Worm (Caenorhabditis elegans) whole organism, L3 larva: Measurements from ENCODE around the gene tasp-1.
A peak's percentile ranks its signal among the peaks of the same experiment; 100 is the strongest.

Experiments
- R02D3.7 ChIP-seq: fragments of 150-350 bp; optimal IDR thresholded peaks from 2 replicates; lab custom pipeline; 2014; ENCODE audit warnings: missing biosample characterization, missing genetic modification characterization
- ZK546.5 ChIP-seq: sonication (generic microtip); optimal IDR thresholded peaks from 2 replicates; lab custom pipeline; 2017; ENCODE audit warnings: missing biosample characterization, missing genetic modification characterization
- aly-2 ChIP-seq: fragments of 150-350 bp; optimal IDR thresholded peaks from 2 replicates; lab custom pipeline; 2014; ENCODE audit warnings: missing biosample characterization, missing genetic modification characterization
- ama-1 ChIP-seq: fragments of 150-350 bp; optimal IDR thresholded peaks from 2 replicates; lab custom pipeline; 2018
- ceh-16 ChIP-seq: sonication (generic microtip); optimal IDR thresholded peaks from 2 replicates; lab custom pipeline; 2017; ENCODE audit warnings: missing biosample characterization, missing genetic modification characterization
- ceh-28 ChIP-seq: fragments of 150-350 bp; optimal IDR thresholded peaks from 2 replicates; lab custom pipeline; 2014; ENCODE audit warnings: missing biosample characterization, missing genetic modification reagents, missing genetic modification characterization
- ceh-82 ChIP-seq: fragments of 150-350 bp; optimal IDR thresholded peaks from 2 replicates; lab custom pipeline; 2014; ENCODE audit warnings: missing biosample characterization, missing genetic modification characterization
- ceh-9 ChIP-seq: sonication (generic microtip); optimal IDR thresholded peaks from 2 replicates; lab custom pipeline; 2018; ENCODE audit warnings: missing biosample characterization, missing genetic modification characterization
- daf-12 ChIP-seq: fragments of 150-350 bp; optimal IDR thresholded peaks from 2 replicates; lab custom pipeline; 2014; ENCODE audit warnings: missing biosample characterization, missing genetic modification reagents, missing genetic modification characterization
- egl-27 ChIP-seq: sonication (generic microtip); optimal IDR thresholded peaks from 4 replicates; lab custom pipeline; 2017; ENCODE audit warnings: missing biosample characterization, missing genetic modification reagents, missing genetic modification characterization
- egl-5 ChIP-seq: fragments of 150-350 bp; optimal IDR thresholded peaks from 2 replicates; lab custom pipeline; 2017; ENCODE audit warnings: missing biosample characterization, missing genetic modification reagents, missing genetic modification characterization, inconsistent platforms
- elt-1 ChIP-seq: fragments of 150-350 bp; optimal IDR thresholded peaks from 2 replicates; lab custom pipeline; 2014; ENCODE audit warnings: missing biosample characterization, missing genetic modification characterization
- elt-2 ChIP-seq: sonication (generic microtip); optimal IDR thresholded peaks from 2 replicates; lab custom pipeline; 2016; ENCODE audit warnings: missing genetic modification reagents, mild to moderate bottlenecking, missing genetic modification characterization, missing compliant biosample characterization
- elt-3 ChIP-seq, 3 experiments: fragments of 150-350 bp in 1 of 3; sonication (generic microtip) in 2 of 3; optimal IDR thresholded peaks; 2 replicates in 2 of 3; 4 replicates in 1 of 3; lab custom pipeline; 2014 to 2017; ENCODE audit warnings: missing biosample characterization in 3 of 3, missing genetic modification characterization in 3 of 3
- eor-1 ChIP-seq, 2 experiments: fragments of 150-350 bp; optimal IDR thresholded peaks; 2 replicates each; lab custom pipeline; 2014 to 2018; ENCODE audit warnings: missing biosample characterization in 2 of 2, missing genetic modification characterization in 2 of 2
- fkh-10 ChIP-seq: sonication (generic microtip); optimal IDR thresholded peaks from 2 replicates; lab custom pipeline; 2017; ENCODE audit warnings: missing biosample characterization, missing genetic modification reagents, missing genetic modification characterization
- fkh-2 ChIP-seq: fragments of 150-350 bp; optimal IDR thresholded peaks from 2 replicates; lab custom pipeline; 2014; ENCODE audit warnings: missing biosample characterization, missing genetic modification reagents, missing genetic modification characterization
- fos-1 ChIP-seq: fragments of 150-350 bp; optimal IDR thresholded peaks from 2 replicates; lab custom pipeline; 2014; ENCODE audit warnings: missing biosample characterization, missing genetic modification characterization
- hmg-11 ChIP-seq: sonication (generic microtip); optimal IDR thresholded peaks from 2 replicates; lab custom pipeline; 2016; ENCODE audit warnings: missing genetic modification characterization, missing compliant biosample characterization
- jun-1 ChIP-seq: fragments of 150-350 bp; optimal IDR thresholded peaks from 2 replicates; lab custom pipeline; 2014; ENCODE audit warnings: missing biosample characterization, missing genetic modification reagents, missing genetic modification characterization
- lin-15B ChIP-seq: fragments of 150-350 bp; optimal IDR thresholded peaks from 2 replicates; lab custom pipeline; 2014; ENCODE audit warnings: missing biosample characterization, missing genetic modification characterization
- lin-39 ChIP-seq: fragments of 150-350 bp; optimal IDR thresholded peaks from 2 replicates; lab custom pipeline; 2018; ENCODE audit warnings: missing biosample characterization, missing genetic modification reagents, missing genetic modification characterization
- lsy-12 ChIP-seq: sonication (generic microtip); optimal IDR thresholded peaks from 2 replicates; lab custom pipeline; 2016; ENCODE audit warnings: mild to moderate bottlenecking, missing genetic modification characterization, missing compliant biosample characterization
- mdl-1 ChIP-seq: fragments of 150-350 bp; optimal IDR thresholded peaks from 2 replicates; lab custom pipeline; 2014; ENCODE audit warnings: missing biosample characterization, missing genetic modification characterization
- mml-1 ChIP-seq: fragments of 150-350 bp; sonication (generic microtip); optimal IDR thresholded peaks from 3 replicates; lab custom pipeline; 2014; ENCODE audit warnings: missing biosample characterization, missing genetic modification characterization
- nfya-1 ChIP-seq: sonication (generic microtip); optimal IDR thresholded peaks from 2 replicates; lab custom pipeline; 2017; ENCODE audit warnings: missing genetic modification characterization, mild to moderate bottlenecking, missing compliant biosample characterization, antibody characterized with exemption, moderate library complexity; ENCODE audit not compliant: insufficient read depth
- nhr-11 ChIP-seq: fragments of 150-350 bp; optimal IDR thresholded peaks from 2 replicates; lab custom pipeline; 2014; ENCODE audit warnings: missing biosample characterization, missing genetic modification characterization
- nhr-12 ChIP-seq: fragments of 150-350 bp; optimal IDR thresholded peaks from 2 replicates; lab custom pipeline; 2014; ENCODE audit warnings: missing biosample characterization, missing genetic modification characterization
- nhr-23 ChIP-seq: fragments of 150-350 bp; optimal IDR thresholded peaks from 2 replicates; lab custom pipeline; 2014; ENCODE audit warnings: missing biosample characterization, missing genetic modification reagents, missing genetic modification characterization
- nhr-25 ChIP-seq: sonication (generic microtip); optimal IDR thresholded peaks from 2 replicates; lab custom pipeline; 2017; ENCODE audit warnings: missing biosample characterization, missing genetic modification characterization
- nhr-28 ChIP-seq: fragments of 150-350 bp; optimal IDR thresholded peaks from 2 replicates; lab custom pipeline; 2014; ENCODE audit warnings: missing biosample characterization, missing genetic modification characterization
- nhr-43 ChIP-seq: sonication (generic microtip); optimal IDR thresholded peaks from 2 replicates; lab custom pipeline; 2016; ENCODE audit warnings: mild to moderate bottlenecking, missing genetic modification characterization, missing compliant biosample characterization; ENCODE audit not compliant: poor library complexity, severe bottlenecking
- nhr-67 ChIP-seq: fragments of 150-350 bp; optimal IDR thresholded peaks from 2 replicates; lab custom pipeline; 2014; ENCODE audit warnings: missing biosample characterization, missing genetic modification characterization
- nhr-76 ChIP-seq: fragments of 150-350 bp; sonication (generic microtip); optimal IDR thresholded peaks from 5 replicates; lab custom pipeline; 2014; ENCODE audit warnings: missing biosample characterization, missing genetic modification characterization
- nhr-77 ChIP-seq: fragments of 150-350 bp; optimal IDR thresholded peaks from 2 replicates; lab custom pipeline; 2014; ENCODE audit warnings: missing biosample characterization, missing genetic modification characterization
- pha-4 ChIP-seq: fragments of 150-350 bp; optimal IDR thresholded peaks from 2 replicates; lab custom pipeline; 2014; ENCODE audit warnings: missing biosample characterization, missing genetic modification reagents, missing genetic modification characterization
- pqm-1 ChIP-seq: fragments of 150-350 bp; optimal IDR thresholded peaks from 2 replicates; lab custom pipeline; 2017; ENCODE audit warnings: missing biosample characterization, missing genetic modification characterization, inconsistent platforms
- sea-2 ChIP-seq: fragments of 150-350 bp; sonication (generic microtip); optimal IDR thresholded peaks from 4 replicates; lab custom pipeline; 2014; ENCODE audit warnings: missing biosample characterization, missing genetic modification reagents, missing genetic modification characterization
- skn-1 ChIP-seq: fragments of 150-350 bp; optimal IDR thresholded peaks from 2 replicates; lab custom pipeline; 2014; ENCODE audit warnings: missing biosample characterization, missing genetic modification characterization
- snpc-4 ChIP-seq: fragments of 150-350 bp; optimal IDR thresholded peaks from 2 replicates; lab custom pipeline; 2014; ENCODE audit warnings: missing biosample characterization, missing genetic modification characterization
- tbx-2 ChIP-seq: sonication (generic microtip); optimal IDR thresholded peaks from 2 replicates; lab custom pipeline; 2016; ENCODE audit warnings: mild to moderate bottlenecking, missing genetic modification characterization, missing compliant biosample characterization
- unc-39 ChIP-seq: sonication (generic microtip); optimal IDR thresholded peaks from 4 replicates; lab custom pipeline; 2017; ENCODE audit warnings: missing biosample characterization, missing genetic modification characterization
- unc-62 ChIP-seq: fragments of 150-350 bp; sonication (generic microtip); optimal IDR thresholded peaks from 4 replicates; lab custom pipeline; 2014; ENCODE audit warnings: missing biosample characterization, missing genetic modification reagents, missing genetic modification characterization
- zag-1 ChIP-seq: fragments of 150-350 bp; optimal IDR thresholded peaks from 2 replicates; lab custom pipeline; 2014; ENCODE audit warnings: missing biosample characterization, missing genetic modification characterization
- ztf-11 ChIP-seq: fragments of 150-350 bp; optimal IDR thresholded peaks from 2 replicates; lab custom pipeline; 2014; ENCODE audit warnings: missing biosample characterization, missing genetic modification characterization
- ztf-4 ChIP-seq: fragments of 150-350 bp; optimal IDR thresholded peaks from 2 replicates; lab custom pipeline; 2014; ENCODE audit warnings: missing biosample characterization, missing genetic modification characterization

Gene tasp-1

DNA sequence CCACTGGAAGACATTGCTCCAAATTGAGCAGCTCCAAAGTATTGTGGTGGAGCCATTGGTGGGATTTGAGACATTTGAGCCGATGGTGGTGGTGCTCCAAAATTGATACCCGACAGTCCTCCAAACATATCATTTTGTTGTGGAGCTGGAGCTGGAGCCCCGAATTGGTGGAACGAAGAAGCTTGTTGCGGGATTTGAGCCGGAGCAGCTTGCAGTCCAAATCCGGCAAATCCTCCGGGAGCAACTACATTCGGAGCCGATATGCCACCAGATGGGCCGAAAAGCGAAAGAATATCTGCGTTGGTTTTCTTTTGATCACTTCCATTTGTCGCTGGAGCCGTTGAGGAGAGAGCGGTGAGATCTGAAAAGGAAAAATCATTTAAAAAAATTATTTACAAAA, 21.0 kb upstream of the tasp-1 start:
- TF ChIP-seq ztf-11 = no peak
- TF ChIP-seq daf-12 (tag; lab: Kevin White, UChicago) = no peak
- no peak for TF ChIP-seq hmg-11 (tag; lab: Kevin White, UChicago)
- no peak for TF ChIP-seq eor-1 (tag; optimal IDR thresholded peaks at IDR 0.05; lab: Kevin White, UChicago)
- TF ChIP-seq nhr-77 (tag; lab: Kevin White, UChicago) = no peak
- TF ChIP-seq, all 47 proteins: peak for 0

DNA sequence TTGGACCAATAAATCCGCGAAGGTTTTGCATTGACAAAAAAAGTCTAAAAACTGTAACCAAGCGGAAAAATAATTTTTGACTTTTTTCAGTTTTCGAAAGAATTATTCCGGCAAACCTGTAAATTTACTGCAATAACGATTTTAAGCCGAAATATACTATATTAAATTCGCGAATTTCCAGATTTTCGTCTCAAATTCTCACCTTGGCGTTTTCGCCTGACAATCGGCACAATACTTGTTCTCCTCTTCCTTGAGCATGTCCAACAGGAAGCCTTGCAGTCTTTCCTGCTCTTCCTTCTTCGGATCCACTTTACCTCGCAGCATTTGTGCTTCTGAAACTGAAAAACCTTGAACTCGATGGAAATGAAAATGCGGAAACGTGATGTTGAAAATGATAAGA, 19.7 kb upstream of the tasp-1 start, which contains the start of gene smap-1:
smap-1 (minus strand) TSS at position 338 of the 400 bp plus-strand sequence.
- TF ChIP-seq elt-2 (tag; lab: Kevin White, UChicago) = no peak
- no peak for TF ChIP-seq ama-1 (lab: Kevin White, UChicago)
- TF ChIP-seq egl-27 (tag; lab: Kevin White, UChicago) = no peak
- TF ChIP-seq ztf-4 = no peak
- TF ChIP-seq nfya-1 = no peak
- no peak for TF ChIP-seq ceh-9
- no peak for TF ChIP-seq hmg-11 (tag; lab: Kevin White, UChicago)
- TF ChIP-seq nhr-12 = no peak
- TF ChIP-seq skn-1 = no peak
- no peak for TF ChIP-seq elt-1
- no peak for TF ChIP-seq nhr-77 (tag; lab: Kevin White, UChicago)
- no peak for TF ChIP-seq egl-5 (tag; lab: Kevin White, UChicago)
- TF ChIP-seq ceh-82 (tag; lab: Kevin White, UChicago) = no peak
- no peak for TF ChIP-seq fkh-10 (GFP tag; lab: Kevin White, UChicago)
- no peak for TF ChIP-seq tbx-2 (tag; lab: Kevin White, UChicago)
- no peak for TF ChIP-seq jun-1

DNA sequence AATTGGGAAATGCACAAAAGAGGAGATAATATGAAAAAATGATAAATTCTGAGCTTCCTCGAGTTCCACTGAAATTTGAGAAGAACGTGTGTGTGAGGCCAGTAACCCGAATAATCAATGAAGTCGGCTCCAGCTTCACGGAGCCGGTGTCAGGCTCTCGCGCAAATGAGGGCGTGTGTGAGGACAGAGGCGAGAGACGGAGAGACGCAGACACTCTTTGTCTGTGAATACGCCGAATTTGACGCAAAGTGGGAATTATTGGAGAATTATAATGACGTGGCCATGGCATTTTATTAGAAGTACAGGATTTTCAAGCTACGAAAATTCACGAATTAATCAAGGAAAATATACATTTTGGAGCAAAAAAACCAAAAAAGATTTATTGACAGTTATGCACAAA, 19.2 kb upstream of the tasp-1 start:
- TF ChIP-seq nhr-77 (tag; lab: Kevin White, UChicago) (no peak), nfya-1 (peak; percentile 79), ztf-11 (no peak), tbx-2 (tag; lab: Kevin White, UChicago) (no peak), ceh-16 (tag; lab: Kevin White, UChicago) (no peak), egl-27 (tag; lab: Kevin White, UChicago) (no peak), R02D3.7 (tag; lab: Kevin White, UChicago) (no peak), zag-1 (tag; lab: Kevin White, UChicago) (no peak), eor-1 (tag; optimal IDR thresholded peaks at IDR 0.05; lab: Kevin White, UChicago) (no peak), elt-3 (tag; optimal IDR thresholded peaks at IDR 0.05; lab: Kevin White, UChicago) (no peak), pqm-1 (no peak), fos-1 (no peak), nhr-25 (peak; percentile 33), jun-1 (no peak), nhr-11 (tag; lab: Kevin White, UChicago) (no peak), pha-4 (tag; lab: Kevin White, UChicago) (peak; percentile 37), fkh-2 (tag; lab: Kevin White, UChicago) (no peak), unc-62 (GFP tag; lab: Kevin White, UChicago) (no peak), elt-2 (tag; lab: Kevin White, UChicago) (peak; percentile 45), fkh-10 (GFP tag; lab: Kevin White, UChicago) (no peak), nhr-43 (tag; lab: Kevin White, UChicago) (no peak), ceh-9 (no peak), nhr-76 (tag; lab: Kevin White, UChicago) (no peak), nhr-12 (no peak), hmg-11 (tag; lab: Kevin White, UChicago) (peak; percentile 66), lsy-12 (tag; lab: Kevin White, UChicago) (no peak), ZK546.5 (no peak), mdl-1 (tag; lab: Kevin White, UChicago) (no peak), mml-1 (tag; lab: Kevin White, UChicago) (no peak), aly-2 (no peak), lin-39 (peak; percentile 52), ceh-82 (tag; lab: Kevin White, UChicago) (no peak), sea-2 (GFP tag; lab: Kevin White, UChicago) (no peak), lin-15B (tag; lab: Kevin White, UChicago) (peak; percentile 72), snpc-4 (tag; lab: Kevin White, UChicago) (peak; percentile 16), nhr-67 (tag; lab: Kevin White, UChicago) (no peak), nhr-28 (tag; lab: Kevin White, UChicago) (no peak), nhr-23 (tag; lab: Kevin White, UChicago) (peak; percentile 37), ama-1 (lab: Kevin White, UChicago) (peak; percentile 56), skn-1 (no peak), unc-39 (no peak), egl-5 (tag; lab: Kevin White, UChicago) (no peak), ceh-28 (peak; percentile 25)
- TF ChIP-seq, all 47 proteins: peak for 11
